Worm (Caenorhabditis elegans) whole organism, mixed stage, embryonic: ENCODE results near the gene srx-33.

Experiments
- bed-3 ChIP-seq: fragments of 200-800 bp; sonication (Bioruptor generic); optimal IDR thresholded peaks from 3 replicates; lab custom pipeline; 2018; ENCODE audit warnings: mild to moderate bottlenecking, missing genetic modification characterization, moderate library complexity, missing compliant biosample characterization
- ceh-39 ChIP-seq: fragments of 150-350 bp; optimal IDR thresholded peaks from 2 replicates; lab custom pipeline; 2014; ENCODE audit warnings: missing biosample characterization, missing genetic modification characterization
- ceh-83 ChIP-seq: fragments of 200-800 bp; sonication (Bioruptor generic); optimal IDR thresholded peaks from 2 replicates; lab custom pipeline; 2018; ENCODE audit warnings: mild to moderate bottlenecking, missing genetic modification characterization, missing compliant biosample characterization
- ces-1 ChIP-seq: fragments of 150-350 bp; optimal IDR thresholded peaks from 2 replicates; lab custom pipeline; 2014; ENCODE audit warnings: missing biosample characterization, missing genetic modification reagents, missing genetic modification characterization
- cnd-1 ChIP-seq: fragments of 200-800 bp; sonication (Bioruptor generic); optimal IDR thresholded peaks from 2 replicates; lab custom pipeline; 2018; ENCODE audit warnings: mild to moderate bottlenecking, missing genetic modification characterization, missing compliant biosample characterization
- drap-1 ChIP-seq: fragments of 200-800 bp; sonication (Bioruptor generic); optimal IDR thresholded peaks from 3 replicates; lab custom pipeline; 2018; ENCODE audit warnings: mild to moderate bottlenecking, missing genetic modification characterization, missing compliant biosample characterization
- elt-1 ChIP-seq: sonication (generic microtip); optimal IDR thresholded peaks from 2 replicates; lab custom pipeline; 2017; ENCODE audit warnings: missing genetic modification characterization, mild to moderate bottlenecking, missing compliant biosample characterization, antibody characterized with exemption, moderate library complexity, borderline replicate concordance; ENCODE audit not compliant: insufficient read depth
- elt-3 ChIP-seq: fragments of 150-350 bp; optimal IDR thresholded peaks from 2 replicates; lab custom pipeline; 2014; ENCODE audit warnings: missing biosample characterization, missing genetic modification characterization
- flh-1 ChIP-seq: fragments of 200-800 bp; sonication (Bioruptor generic); optimal IDR thresholded peaks from 2 replicates; lab custom pipeline; 2018; ENCODE audit warnings: mild to moderate bottlenecking, missing genetic modification characterization, moderate library complexity, missing compliant biosample characterization
- ham-2 ChIP-seq: fragments of 200-800 bp; sonication (Bioruptor generic); optimal IDR thresholded peaks from 2 replicates; lab custom pipeline; 2018; ENCODE audit warnings: mild to moderate bottlenecking, missing genetic modification characterization, missing compliant biosample characterization
- hlh-1 ChIP-seq: fragments of 150-350 bp; optimal IDR thresholded peaks from 2 replicates; lab custom pipeline; 2014; ENCODE audit warnings: missing biosample characterization, missing genetic modification reagents, missing genetic modification characterization
- lin-13 ChIP-seq: fragments of 150-350 bp; optimal IDR thresholded peaks from 2 replicates; lab custom pipeline; 2014; ENCODE audit warnings: missing biosample characterization, missing genetic modification characterization
- lin-32 ChIP-seq: fragments of 200-800 bp; sonication (Bioruptor generic); optimal IDR thresholded peaks from 2 replicates; lab custom pipeline; 2018; ENCODE audit warnings: mild to moderate bottlenecking, missing genetic modification characterization, missing compliant biosample characterization
- lsy-2 ChIP-seq: fragments of 150-350 bp; optimal IDR thresholded peaks from 2 replicates; lab custom pipeline; 2014; ENCODE audit warnings: missing biosample characterization, missing genetic modification characterization
- mab-5 ChIP-seq: fragments of 150-350 bp; optimal IDR thresholded peaks from 2 replicates; lab custom pipeline; 2014; ENCODE audit warnings: missing biosample characterization, missing genetic modification characterization
- mep-1 ChIP-seq: fragments of 150-350 bp; optimal IDR thresholded peaks from 2 replicates; lab custom pipeline; 2017; ENCODE audit warnings: missing biosample characterization, missing genetic modification reagents, missing genetic modification characterization, inconsistent platforms
- mls-2 ChIP-seq: sonication (generic microtip); optimal IDR thresholded peaks from 2 replicates; lab custom pipeline; 2016; ENCODE audit warnings: mild to moderate bottlenecking, missing genetic modification characterization, moderate library complexity, missing compliant biosample characterization
- nhr-2 ChIP-seq: fragments of 150-350 bp; optimal IDR thresholded peaks from 2 replicates; lab custom pipeline; 2014; ENCODE audit warnings: missing biosample characterization, missing genetic modification characterization
- nhr-237 ChIP-seq: fragments of 150-350 bp; optimal IDR thresholded peaks from 2 replicates; lab custom pipeline; 2014; ENCODE audit warnings: missing biosample characterization, missing genetic modification characterization
- nhr-76 ChIP-seq: sonication (generic microtip); optimal IDR thresholded peaks from 2 replicates; lab custom pipeline; 2017; ENCODE audit warnings: missing biosample characterization, missing genetic modification characterization
- pha-4 ChIP-seq: fragments of 150-350 bp; optimal IDR thresholded peaks from 2 replicates; lab custom pipeline; 2018; ENCODE audit warnings: missing biosample characterization, missing genetic modification reagents, missing genetic modification characterization
- sem-2 ChIP-seq: fragments of 200-800 bp; sonication (Bioruptor generic); optimal IDR thresholded peaks from 2 replicates; lab custom pipeline; 2018; ENCODE audit warnings: mild to moderate bottlenecking, missing genetic modification characterization, missing compliant biosample characterization
- unc-120 ChIP-seq: sonication (generic microtip); optimal IDR thresholded peaks from 2 replicates; lab custom pipeline; 2017; ENCODE audit warnings: missing genetic modification characterization, missing compliant biosample characterization; ENCODE audit not compliant: poor library complexity, severe bottlenecking
- unc-62 ChIP-seq: fragments of 150-350 bp; optimal IDR thresholded peaks from 2 replicates; lab custom pipeline; 2014; ENCODE audit warnings: missing biosample characterization, missing genetic modification reagents, missing genetic modification characterization
- zip-8 ChIP-seq: fragments of 150-350 bp; optimal IDR thresholded peaks from 2 replicates; lab custom pipeline; 2014; ENCODE audit warnings: missing biosample characterization, missing genetic modification characterization
- ztf-11 ChIP-seq: fragments of 150-350 bp; optimal IDR thresholded peaks from 2 replicates; lab custom pipeline; 2014; ENCODE audit warnings: missing biosample characterization, missing genetic modification characterization

Gene srx-33

DNA sequence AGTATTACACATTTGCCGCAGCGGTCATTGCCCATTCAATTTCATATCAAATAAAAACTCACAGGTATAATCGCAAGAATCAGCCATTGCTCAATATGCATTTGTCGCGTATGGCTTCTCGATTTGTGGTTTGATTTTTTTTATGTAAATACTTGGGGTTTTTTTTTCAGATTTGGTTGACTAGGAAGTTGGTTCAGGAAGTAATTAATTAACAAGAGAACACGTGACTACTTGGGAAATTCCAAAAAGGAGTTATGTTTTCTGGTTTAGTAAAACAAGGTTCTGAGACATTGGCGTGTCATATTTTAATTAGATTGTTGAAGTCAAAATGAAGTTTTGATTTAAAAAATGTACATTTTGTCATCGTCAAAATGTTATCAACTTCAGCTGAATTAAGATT is 12.3 kb upstream of the srx-33 start, which contains the start of gene srx-36:
TSS of gene srx-36 (minus strand) at position 101 of the 400 bp plus-strand sequence.
- no peak for TF ChIP-seq lin-13
- TF ChIP-seq unc-120 (tag; lab: Kevin White, UChicago): no peak

- TF ChIP-seq ces-1 (GFP tag; lab: Kevin White, UChicago): no peak
- TF ChIP-seq bed-3 (GFP tag; lab: Kevin White, UChicago): no peak
Observed at ce11 chrV:7129460-7129859, 10.8 kb upstream of the srx-33 start, which contains the start of gene T01C4.8. Gene T01C4.8 (minus strand): TSS chrV:7129560.

ce11 chrV:7123979-7124378 is 5.3 kb upstream of the srx-33 start:
- TF ChIP-seq flh-1 (GFP tag; lab: Kevin White, UChicago): no peak
- no peak for TF ChIP-seq mab-5
- TF ChIP-seq cnd-1 (tag; lab: Kevin White, UChicago): no peak
- no peak for TF ChIP-seq lin-13

DNA sequence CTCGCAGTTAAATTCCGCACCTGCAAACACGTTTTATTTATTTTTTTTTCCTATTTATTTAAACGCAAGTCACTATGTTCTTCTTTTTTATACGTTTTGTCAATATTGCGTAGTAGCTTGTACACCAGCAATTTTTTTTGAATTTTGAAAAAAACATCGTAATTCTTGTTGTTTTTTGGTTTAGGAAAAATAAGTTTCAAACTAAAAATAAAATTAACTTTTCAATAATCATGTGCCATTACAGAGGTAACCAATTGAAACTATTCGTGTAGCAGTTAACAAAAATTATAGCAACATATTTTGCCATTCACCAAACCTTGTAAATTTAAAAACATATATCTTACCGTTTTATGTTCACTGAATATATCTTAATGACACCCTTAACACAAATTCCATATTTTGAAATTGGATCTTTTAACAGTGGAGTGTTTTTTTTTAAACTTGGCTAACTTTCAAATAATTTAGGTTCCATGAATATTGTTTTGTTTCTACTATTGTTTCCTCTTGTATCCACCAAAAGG is 4.6 kb upstream of the srx-33 start, which contains the start of gene lmd-5:
TSS of gene lmd-5 (plus strand) at position 471 of the 521 bp plus-strand sequence.
- TF ChIP-seq elt-1 (tag; lab: Kevin White, UChicago): no peak
- no peak for TF ChIP-seq ceh-83
- TF ChIP-seq nhr-2: no peak
- no peak for TF ChIP-seq nhr-237 (tag; lab: Kevin White, UChicago)
- TF ChIP-seq drap-1 (GFP tag; lab: Kevin White, UChicago): no peak
- TF ChIP-seq ham-2 (GFP tag; lab: Kevin White, UChicago): no peak
- TF ChIP-seq lin-32: no peak
- no peak for TF ChIP-seq unc-62
- no peak for TF ChIP-seq sem-2 (GFP tag; lab: Kevin White, UChicago)
- no peak for TF ChIP-seq pha-4
- no peak for TF ChIP-seq bed-3 (GFP tag; lab: Kevin White, UChicago)
- TF ChIP-seq hlh-1 (tag; lab: Kevin White, UChicago): no peak
- no peak for TF ChIP-seq elt-3
- TF ChIP-seq ztf-11 (tag; lab: Kevin White, UChicago): no peak
- TF ChIP-seq ceh-39: no peak
- no peak for TF ChIP-seq flh-1 (GFP tag; lab: Kevin White, UChicago)
- no peak for TF ChIP-seq mls-2 (tag; lab: Kevin White, UChicago)

ce11 chrV:7120168-7120567 is 1.5 kb upstream of the srx-33 start, which contains the start of gene srx-34:
Gene srx-34 (minus strand): TSS chrV:7120268.
- TF ChIP-seq elt-1 (tag; lab: Kevin White, UChicago) (no peak), cnd-1 (tag; lab: Kevin White, UChicago) (no peak)

DNA sequence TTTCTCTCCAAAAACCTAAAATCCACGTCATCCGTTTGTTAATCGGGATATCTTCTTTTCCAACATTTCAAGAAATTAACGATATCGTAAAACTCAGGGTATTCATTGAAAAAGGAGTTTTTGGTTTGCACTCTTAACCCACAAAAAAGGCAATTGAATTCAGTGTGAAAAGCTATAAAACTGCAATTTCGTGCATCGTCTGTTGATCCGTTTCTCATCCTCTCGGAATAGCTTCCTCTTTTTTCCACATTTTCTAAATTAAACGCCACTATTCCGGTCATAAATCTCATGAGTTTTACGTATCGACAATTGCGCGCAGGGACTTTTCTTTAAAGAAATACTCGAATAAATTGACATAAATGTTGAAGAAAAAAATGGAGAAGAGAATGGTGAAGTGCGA is 6.5 kb downstream of the srx-33 start:
- TF ChIP-seq mep-1 (no peak), nhr-76 (no peak)

DNA sequence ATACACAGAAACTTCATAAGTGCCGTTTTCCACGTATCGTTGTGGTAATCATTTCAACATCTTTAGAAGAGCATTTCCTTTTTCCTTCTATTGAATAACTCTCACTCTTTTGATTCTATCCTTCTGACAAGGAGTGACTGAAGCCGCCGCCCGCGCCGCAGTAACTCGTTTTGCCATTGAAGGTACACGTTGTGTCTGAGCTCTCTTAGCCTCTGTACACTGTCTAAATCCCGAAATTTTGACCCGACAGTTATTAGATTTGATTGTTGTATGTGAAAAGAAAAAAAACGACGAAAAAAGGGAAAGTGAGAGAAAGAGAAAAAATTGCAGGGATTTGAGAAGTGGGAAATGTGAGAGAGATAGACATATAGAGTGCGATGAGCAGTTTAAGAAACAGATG is 7.4 kb downstream of the srx-33 start:
- TF ChIP-seq ces-1 (GFP tag; lab: Kevin White, UChicago) (peak; percentile 95), lin-32 (no peak)

DNA sequence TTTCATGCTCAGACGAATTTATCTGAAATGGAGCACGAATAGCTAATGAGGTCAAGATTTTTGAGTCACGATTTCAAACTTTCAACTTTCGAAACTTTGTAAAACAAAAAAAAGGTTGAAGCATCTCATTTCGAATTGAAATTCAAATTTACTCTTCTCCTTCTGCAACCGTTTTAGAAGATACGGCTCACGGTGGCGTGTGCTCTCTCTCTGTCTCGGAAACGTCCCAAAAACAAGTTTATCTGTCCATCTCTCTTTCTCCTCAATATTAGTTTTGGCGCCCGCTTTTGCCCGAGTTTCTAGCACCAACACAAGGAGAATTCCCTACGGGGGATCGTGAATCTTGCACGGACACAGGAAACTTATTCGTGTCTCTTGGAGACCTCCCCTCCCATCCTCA is 8.3 kb downstream of the srx-33 start:
- TF ChIP-seq ces-1 (GFP tag; lab: Kevin White, UChicago): peak; percentile 21
- no peak for TF ChIP-seq zip-8
- TF ChIP-seq nhr-237 (tag; lab: Kevin White, UChicago): no peak
- no peak for TF ChIP-seq elt-3
- TF ChIP-seq drap-1 (GFP tag; lab: Kevin White, UChicago): no peak
- TF ChIP-seq lsy-2: no peak
- TF ChIP-seq unc-120 (tag; lab: Kevin White, UChicago): no peak
- TF ChIP-seq flh-1 (GFP tag; lab: Kevin White, UChicago): no peak
